Worm (Caenorhabditis elegans): ENCODE results near the gene K05G3.2.

ce11 chrX:16546135-16546534 is 51.4 kb downstream of the K05G3.2 start:
- TF ChIP-seq ama-1 (optimal IDR thresholded peaks at IDR 0.05) (no peak), ets-7 (tag; optimal IDR thresholded peaks at IDR 0.05) (no peak), F13C5.2 (tag; optimal IDR thresholded peaks at IDR 0.05) (no peak), tbx-37 (GFP tag; conservative IDR thresholded peaks at IDR 0.05) (no peak), ceh-36 (tag; optimal IDR thresholded peaks at IDR 0.05) (no peak), hnd-1 (tag; optimal IDR thresholded peaks at IDR 0.05) (no peak), aly-1 (tag; optimal IDR thresholded peaks at IDR 0.05) (no peak), tra-4 (tag; optimal IDR thresholded peaks at IDR 0.05) (no peak), hmbx-1 (tag; optimal IDR thresholded peaks at IDR 0.05) (no peak), flt-1 (GFP tag; IDR thresholded peaks at IDR 0.05) (no peak), ceh-13 (GFP tag; optimal IDR thresholded peaks at IDR 0.05) (no peak), B0310.2 (tag; optimal IDR thresholded peaks at IDR 0.05) (no peak), scrt-1 (GFP tag; IDR thresholded peaks at IDR 0.05) (no peak)

Data from whole organism, early embryonic.